Fruit fly (Drosophila melanogaster) whole organism, adult: ENCODE measurements around the gene CG31952.

Experiments
- CG7101 ChIP-seq: fragments of 200-800 bp; sonication (Bioruptor generic); optimal IDR thresholded peaks from 2 replicates; lab custom pipeline; 2018; ENCODE audit warnings: missing biosample characterization, mild to moderate bottlenecking, missing genetic modification characterization, moderate library complexity
- Clk ChIP-seq: fragments of 200-800 bp; sonication (Bioruptor generic); optimal IDR thresholded peaks from 2 replicates; lab custom pipeline; 2017; ENCODE audit warnings: missing biosample characterization, missing genetic modification characterization
- Hr96 ChIP-seq: fragments of 200-800 bp; sonication (Bioruptor generic); optimal IDR thresholded peaks from 2 replicates; lab custom pipeline; 2016; ENCODE audit warnings: missing biosample characterization, missing genetic modification characterization
- Mnt ChIP-seq: fragments of 200-800 bp; sonication (Bioruptor generic); optimal IDR thresholded peaks from 2 replicates; lab custom pipeline; 2016; ENCODE audit warnings: missing biosample characterization, mild to moderate bottlenecking, missing genetic modification characterization
- bab1 ChIP-seq: fragments of 200-800 bp; sonication (Bioruptor generic); optimal IDR thresholded peaks from 3 replicates; lab custom pipeline; 2019; ENCODE audit warnings: missing biosample characterization, mild to moderate bottlenecking, missing genetic modification characterization, moderate library complexity
- cic ChIP-seq: fragments of 200-800 bp; sonication (Bioruptor generic); optimal IDR thresholded peaks from 2 replicates; lab custom pipeline; 2017; ENCODE audit warnings: missing biosample characterization, mild to moderate bottlenecking, missing genetic modification characterization, moderate library complexity
- kay ChIP-seq: fragments of 200-800 bp; sonication (Bioruptor generic); peaks from one replicate; lab custom pipeline; 2016; ENCODE audit warnings: missing biosample characterization, missing genetic modification characterization, borderline replicate concordance
- ovo ChIP-seq: fragments of 200-800 bp; sonication (Bioruptor generic); optimal IDR thresholded peaks from 2 replicates; lab custom pipeline; 2016; ENCODE audit warnings: missing biosample characterization, missing genetic modification characterization
- tj ChIP-seq: fragments of 200-800 bp; sonication (Bioruptor generic); optimal IDR thresholded peaks from 3 replicates; lab custom pipeline; 2017; ENCODE audit warnings: missing biosample characterization, mild to moderate bottlenecking, missing genetic modification characterization, moderate library complexity
- toe ChIP-seq: fragments of 200-800 bp; sonication (Bioruptor generic); optimal IDR thresholded peaks from 2 replicates; lab custom pipeline; 2016; ENCODE audit warnings: missing biosample characterization, missing genetic modification characterization

- TF ChIP-seq kay: peak; percentile 11
- TF ChIP-seq ovo: no peak
- TF ChIP-seq Hr96 (GFP tag; lab: Kevin White, UChicago): no peak
- TF ChIP-seq bab1 (GFP tag; lab: Kevin White, UChicago): no peak
- no peak for TF ChIP-seq toe (GFP tag; lab: Kevin White, UChicago)
- no peak for TF ChIP-seq cic (GFP tag; lab: Kevin White, UChicago)
- no peak for TF ChIP-seq CG7101 (tag; lab: Kevin White, UChicago)
- no peak for TF ChIP-seq Clk (GFP tag; lab: Kevin White, UChicago)
- no peak for TF ChIP-seq tj
- no peak for TF ChIP-seq Mnt (GFP tag; lab: Kevin White, UChicago)
Measured at dm6 chr2L:3445655-3446054, 29.2 kb downstream of the CG31952 start, which contains the start of gene CG2772.
